Fruit fly (Drosophila melanogaster): ENCODE results near the gene CG44355.

DNA sequence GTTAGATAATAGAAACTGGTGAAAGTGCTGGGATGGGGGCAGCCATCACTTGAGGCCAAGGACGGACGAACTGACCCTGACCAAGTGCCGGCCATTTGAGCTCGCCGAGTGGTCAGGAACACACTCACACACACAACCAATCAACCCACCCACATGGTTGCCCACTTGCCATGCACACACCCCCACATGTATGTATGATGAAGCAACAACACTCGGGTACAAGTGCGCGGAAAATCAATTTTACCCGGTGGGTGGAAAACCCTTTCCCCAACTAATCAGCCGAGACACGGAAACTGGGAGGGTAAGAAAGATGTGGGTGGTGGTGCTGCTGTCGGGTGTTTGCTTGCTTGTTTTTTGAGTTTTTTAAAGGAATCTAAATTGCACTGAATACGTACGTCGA lies 34.1 kb upstream of the CG44355 start:
- TF ChIP-seq fru (GFP tag; optimal IDR thresholded peaks at IDR 0.05) = no peak
- TF ChIP-seq jim (GFP tag; optimal IDR thresholded peaks at IDR 0.05) = no peak
- TF ChIP-seq br (GFP tag; optimal IDR thresholded peaks at IDR 0.05) = no peak
- no peak for TF ChIP-seq woc (GFP tag; optimal IDR thresholded peaks at IDR 0.05)
- TF ChIP-seq Dfd (GFP tag; optimal IDR thresholded peaks at IDR 0.05) = no peak
- no peak for TF ChIP-seq foxo (GFP tag; optimal IDR thresholded peaks at IDR 0.05)
- no peak for TF ChIP-seq psq (GFP tag; optimal IDR thresholded peaks at IDR 0.05)

Measured in whole organism, wandering third instar larva.